Worm (Caenorhabditis elegans): ENCODE data around the gene C10G8.8.

ce11 chrV:5362220-5362619 lies 34.0 kb upstream of the C10G8.8 start:
- TF ChIP-seq T22C8.4 (GFP tag; IDR thresholded peaks at IDR 0.05) (no peak), ztf-23 (GFP tag; IDR thresholded peaks at IDR 0.05) (no peak), ztf-29 (GFP tag; IDR thresholded peaks at IDR 0.05) (no peak), ref-1 (GFP tag; conservative IDR thresholded peaks at IDR 0.05) (no peak), klf-2 (GFP tag; conservative IDR thresholded peaks at IDR 0.05) (no peak)
